Fruit fly (Drosophila melanogaster): Measurements from ENCODE around the gene CG13031.
A peak's percentile ranks its signal among the peaks of the same experiment; 100 is the strongest.

CG13031 gene

dm6 chr3L:16711430-16712228 is 13.0 kb upstream of the CG13031 start, which contains the start of the genes CG43954, Lasp and Dab (continued):
- TF ChIP-seq CG6854 (GFP tag; optimal IDR thresholded peaks at IDR 0.05), result peak; percentile 27
- TF ChIP-seq Smox (GFP tag; optimal IDR thresholded peaks at IDR 0.05), result no peak
- no peak for TF ChIP-seq CG4318 (GFP tag; optimal IDR thresholded peaks at IDR 0.05)
- TF ChIP-seq CG31627 (GFP tag; optimal IDR thresholded peaks at IDR 0.05), result peak; percentile 28
- peak; percentile 22 for TF ChIP-seq CG1621 (tag; optimal IDR thresholded peaks at IDR 0.05)
- TF ChIP-seq CG6808 (GFP tag; optimal IDR thresholded peaks at IDR 0.05), result no peak
- no peak for TF ChIP-seq CG8632 (GFP tag; optimal IDR thresholded peaks at IDR 0.05)
- no peak for TF ChIP-seq CG7368 (GFP tag; optimal IDR thresholded peaks at IDR 0.05)
- peak; percentile 17 for TF ChIP-seq Eip75B (GFP tag; optimal IDR thresholded peaks at IDR 0.05)
- no peak for TF ChIP-seq cyc (GFP tag; optimal IDR thresholded peaks at IDR 0.05)
- no peak for TF ChIP-seq pdm3 (GFP tag; optimal IDR thresholded peaks at IDR 0.05)
- TF ChIP-seq Hr38 (GFP tag; optimal IDR thresholded peaks at IDR 0.05), result no peak
- peak; percentile 21 for TF ChIP-seq Sox102F (GFP tag; optimal IDR thresholded peaks at IDR 0.05)
- peak; percentile 16 for TF ChIP-seq lz (GFP tag; optimal IDR thresholded peaks at IDR 0.05)
- no peak for TF ChIP-seq CG11762 (GFP tag; optimal IDR thresholded peaks at IDR 0.05; ENCODE audit: insufficient read depth)
- peak; percentile 32 for TF ChIP-seq net (GFP tag; optimal IDR thresholded peaks at IDR 0.05)
- TF ChIP-seq ss (GFP tag; optimal IDR thresholded peaks at IDR 0.05), result peak in 1 of 2 experiments; percentile 41
- no peak for TF ChIP-seq CG11294 (GFP tag; IDR thresholded peaks at IDR 0.05)
- TF ChIP-seq esn (GFP tag; optimal IDR thresholded peaks at IDR 0.05), result peak; percentile 22

- TF ChIP-seq esn (GFP tag; optimal IDR thresholded peaks at IDR 0.05) (no peak), Gug (GFP tag; IDR thresholded peaks at IDR 0.05) (no peak), CG11902 (GFP tag; optimal IDR thresholded peaks at IDR 0.05) (no peak), net (GFP tag; optimal IDR thresholded peaks at IDR 0.05) (no peak), Eip75B (GFP tag; optimal IDR thresholded peaks at IDR 0.05) (no peak), spab (GFP tag; optimal IDR thresholded peaks at IDR 0.05) (no peak), eg (GFP tag; IDR thresholded peaks at IDR 0.05) (no peak), CG6163 (GFP tag; IDR thresholded peaks at IDR 0.05) (no peak), topi (GFP tag; optimal IDR thresholded peaks at IDR 0.05) (no peak), CG16779 (tag; optimal IDR thresholded peaks at IDR 0.05) (no peak), Sox14 (GFP tag; optimal IDR thresholded peaks at IDR 0.05) (no peak), CG6808 (GFP tag; optimal IDR thresholded peaks at IDR 0.05) (no peak), achi (GFP tag; optimal IDR thresholded peaks at IDR 0.05) (no peak), CG6276 (GFP tag; optimal IDR thresholded peaks at IDR 0.05) (no peak), CG15336 (GFP tag; IDR thresholded peaks at IDR 0.05) (no peak; the same call in 1 of the 2 replicates), CG31627 (GFP tag; optimal IDR thresholded peaks at IDR 0.05) (no peak), CG34406 (GFP tag; optimal IDR thresholded peaks at IDR 0.05) (no peak), Met (GFP tag; optimal IDR thresholded peaks at IDR 0.05) (no peak), CG7368 (GFP tag; optimal IDR thresholded peaks at IDR 0.05) (no peak), CG10631 (GFP tag; optimal IDR thresholded peaks at IDR 0.05) (no peak)
Observed at dm6 chr3L:16712371-16712770, 12.3 kb upstream of the CG13031 start.

- no peak for TF ChIP-seq CG34406 (GFP tag; optimal IDR thresholded peaks at IDR 0.05)
- TF ChIP-seq svp (GFP tag), result no peak
- no peak for TF ChIP-seq Eip75B (GFP tag; optimal IDR thresholded peaks at IDR 0.05)
- TF ChIP-seq lz (GFP tag; optimal IDR thresholded peaks at IDR 0.05), result no peak
- TF ChIP-seq spab (GFP tag; optimal IDR thresholded peaks at IDR 0.05), result no peak
Observed at dm6 chr3L:16713446-16714192, 11.0 kb upstream of the CG13031 start.

dm6 chr3L:16714193-16714538 is 10.5 kb upstream of the CG13031 start:
- peak; percentile 9 for TF ChIP-seq CG31627 (GFP tag; optimal IDR thresholded peaks at IDR 0.05)
- no peak for TF ChIP-seq cyc (GFP tag; optimal IDR thresholded peaks at IDR 0.05)
- no peak for TF ChIP-seq Eip93F (GFP tag; optimal IDR thresholded peaks at IDR 0.05)
- no peak for TF ChIP-seq esn (GFP tag; optimal IDR thresholded peaks at IDR 0.05)
- no peak for TF ChIP-seq CG1621 (tag; optimal IDR thresholded peaks at IDR 0.05)
- TF ChIP-seq fkh (GFP tag; optimal IDR thresholded peaks at IDR 0.05), result peak; percentile 92
- no peak for TF ChIP-seq Eip75B (GFP tag; optimal IDR thresholded peaks at IDR 0.05)
- TF ChIP-seq CG11762 (GFP tag; optimal IDR thresholded peaks at IDR 0.05; ENCODE audit: insufficient read depth), result no peak
- TF ChIP-seq vri (GFP tag; optimal IDR thresholded peaks at IDR 0.05), result no peak
- TF ChIP-seq CG15336 (GFP tag; IDR thresholded peaks at IDR 0.05), result 0 out of 2 replicates have a peak, but pooled peaks have one; percentile 37
- TF ChIP-seq Hr39 (GFP tag; optimal IDR thresholded peaks at IDR 0.05), result no peak
